Worm (Caenorhabditis elegans) whole organism, L4 larva: ENCODE results near the gene Y41G9A.6.

Experiments used
- D1046.2 ChIP-seq: fragments of 200-800 bp; sonication (Bioruptor generic); IDR thresholded peaks from 2 replicates; pipeline ENCODE4 v1.3.6; 2022; ENCODE audit warnings: missing genetic modification characterization, missing compliant biosample characterization
- F37D6.2 ChIP-seq: sonication (generic microtip); optimal IDR thresholded peaks from 2 replicates; lab custom pipeline; 2016; ENCODE audit warnings: mild to moderate bottlenecking, missing genetic modification characterization, missing compliant biosample characterization
- R02D3.7 ChIP-seq: fragments of 150-350 bp; sonication (generic microtip); optimal IDR thresholded peaks from 3 replicates; lab custom pipeline; 2014; ENCODE audit warnings: missing biosample characterization, missing genetic modification characterization
- T26A8.4 ChIP-seq: fragments of 200-800 bp; sonication (Bioruptor generic); IDR thresholded peaks from 2 replicates; pipeline ENCODE4 v1.3.6; 2022; ENCODE audit warnings: missing genetic modification characterization, missing compliant biosample characterization
- Y105C5A.15 ChIP-seq: fragments of 200-800 bp; sonication (Bioruptor generic); IDR thresholded peaks from 2 replicates; pipeline ENCODE4 v1.3.6; 2022; ENCODE audit warnings: missing genetic modification characterization, missing compliant biosample characterization
- Y75B8A.6 ChIP-seq: fragments of 200-800 bp; sonication (Bioruptor generic); IDR thresholded peaks from 2 replicates; pipeline ENCODE4 v1.3.6; 2022; ENCODE audit warnings: missing genetic modification reagents, missing genetic modification characterization, missing compliant biosample characterization
- ZK546.5 ChIP-seq, 2 experiments: sonication (generic microtip); optimal IDR thresholded peaks; 2 replicates each; lab custom pipeline; 2017; ENCODE audit warnings: missing biosample characterization in 2 of 2, missing genetic modification characterization in 2 of 2
- aha-1 ChIP-seq: fragments of 150-350 bp; peaks from one replicate; lab custom pipeline; 2014; ENCODE audit warnings: missing biosample characterization, missing genetic modification characterization
- aly-2 ChIP-seq: sonication (generic microtip); optimal IDR thresholded peaks from 2 replicates; lab custom pipeline; 2018; ENCODE audit warnings: missing biosample characterization, missing genetic modification characterization
- ama-1 ChIP-seq: fragments of 150-350 bp; optimal IDR thresholded peaks from 2 replicates; lab custom pipeline; 2014; ENCODE audit warnings: inconsistent platforms, mixed read lengths
- ceh-20 ChIP-seq: fragments of 200-800 bp; sonication (Bioruptor generic); IDR thresholded peaks from 2 replicates; pipeline ENCODE4 v1.3.6; 2022; ENCODE audit warnings: missing genetic modification reagents, missing genetic modification characterization, missing compliant biosample characterization
- ceh-28 ChIP-seq: fragments of 150-350 bp; optimal IDR thresholded peaks from 2 replicates; lab custom pipeline; 2014; ENCODE audit warnings: missing biosample characterization, missing genetic modification reagents, missing genetic modification characterization
- ces-1 ChIP-seq: fragments of 150-350 bp; sonication (generic microtip); optimal IDR thresholded peaks from 4 replicates; lab custom pipeline; 2014; ENCODE audit warnings: missing biosample characterization, missing genetic modification reagents, missing genetic modification characterization
- ctbp-1 ChIP-seq: fragments of 200-800 bp; sonication (Bioruptor generic); IDR thresholded peaks from 2 replicates; pipeline ENCODE4 v1.3.6; 2022; ENCODE audit warnings: missing genetic modification reagents, missing genetic modification characterization, missing compliant biosample characterization
- daf-16 ChIP-seq, 3 experiments: sonication (generic microtip); optimal IDR thresholded peaks; 2 replicates each; lab custom pipeline; 2016 to 2017; ENCODE audit warnings: missing genetic modification characterization in 3 of 3, missing genetic modification reagents in 3 of 3, mild to moderate bottlenecking in 2 of 3, missing compliant biosample characterization in 2 of 3, missing biosample characterization in 1 of 3, moderate library complexity in 1 of 3
- daf-19 ChIP-seq: fragments of 200-800 bp; sonication (Bioruptor generic); conservative IDR thresholded peaks from 2 replicates; pipeline ENCODE4 v1.3.6; 2022; ENCODE audit warnings: missing genetic modification characterization, missing compliant biosample characterization
- dmd-9 ChIP-seq: fragments of 200-800 bp; sonication (Bioruptor generic); IDR thresholded peaks from 2 replicates; pipeline ENCODE4 v1.3.6; 2022; ENCODE audit warnings: missing genetic modification reagents, missing genetic modification characterization, missing compliant biosample characterization
- dpl-1 ChIP-seq: fragments of 150-350 bp; optimal IDR thresholded peaks from 2 replicates; lab custom pipeline; 2014; ENCODE audit warnings: missing biosample characterization, missing genetic modification reagents, missing genetic modification characterization
- duxl-1 ChIP-seq: sonication (generic microtip); optimal IDR thresholded peaks from 2 replicates; lab custom pipeline; 2016; ENCODE audit warnings: mild to moderate bottlenecking, missing genetic modification characterization, moderate library complexity, missing compliant biosample characterization; ENCODE audit not compliant: poor library complexity
- dve-1 ChIP-seq: sonication (generic microtip); optimal IDR thresholded peaks from 2 replicates; lab custom pipeline; 2017; ENCODE audit warnings: antibody characterized with exemption, mild to moderate bottlenecking, missing genetic modification characterization, missing compliant biosample characterization; ENCODE audit not compliant: insufficient read depth
- egl-43 ChIP-seq: fragments of 200-800 bp; sonication (Bioruptor generic); IDR thresholded peaks from 2 replicates; pipeline ENCODE4 v1.3.6; 2022; ENCODE audit warnings: missing genetic modification reagents, missing genetic modification characterization, missing compliant biosample characterization
- fkh-10 ChIP-seq: fragments of 150-350 bp; optimal IDR thresholded peaks from 2 replicates; lab custom pipeline; 2014; ENCODE audit warnings: missing biosample characterization, missing genetic modification reagents, missing genetic modification characterization
- hif-1 ChIP-seq, 2 experiments: sonication (generic microtip); optimal IDR thresholded peaks; 2 replicates each; lab custom pipeline; 2016 to 2017; ENCODE audit warnings: missing compliant biosample characterization in 2 of 2, missing genetic modification characterization in 2 of 2, missing genetic modification reagents in 2 of 2, missing genotype in 2 of 2, mild to moderate bottlenecking in 1 of 2
- hlh-11 ChIP-seq: fragments of 200-800 bp; sonication (Bioruptor generic); optimal IDR thresholded peaks from 2 replicates; lab custom pipeline; 2018; ENCODE audit warnings: mild to moderate bottlenecking, missing genetic modification characterization, missing compliant biosample characterization
- lin-13 ChIP-seq: fragments of 150-350 bp; optimal IDR thresholded peaks from 2 replicates; lab custom pipeline; 2014; ENCODE audit warnings: missing biosample characterization, missing genetic modification reagents, missing genetic modification characterization
- lin-29 ChIP-seq: fragments of 200-800 bp; sonication (Bioruptor generic); IDR thresholded peaks from 2 replicates; pipeline ENCODE4 v1.3.6; 2022; ENCODE audit warnings: missing genetic modification reagents, missing genetic modification characterization, missing compliant biosample characterization
- lir-3 ChIP-seq: sonication (generic microtip); optimal IDR thresholded peaks from 2 replicates; lab custom pipeline; 2016; ENCODE audit warnings: mild to moderate bottlenecking, missing genetic modification characterization, missing compliant biosample characterization
- madf-9 ChIP-seq: fragments of 200-800 bp; sonication (Bioruptor generic); conservative IDR thresholded peaks from 2 replicates; pipeline ENCODE4 v1.3.6; 2022; ENCODE audit warnings: missing genetic modification reagents, missing genetic modification characterization, missing compliant biosample characterization
- mdt-29 ChIP-seq: fragments of 200-800 bp; sonication (Bioruptor generic); IDR thresholded peaks from 2 replicates; pipeline ENCODE4 v1.3.6; 2022; ENCODE audit warnings: missing genetic modification reagents, missing genetic modification characterization, missing compliant biosample characterization
- mxl-2 ChIP-seq: fragments of 200-800 bp; sonication (Bioruptor generic); conservative IDR thresholded peaks from 2 replicates; pipeline ENCODE4 v1.3.6; 2022; ENCODE audit warnings: missing genetic modification reagents, missing genetic modification characterization, missing compliant biosample characterization
- mxl-3 ChIP-seq: fragments of 200-800 bp; sonication (Bioruptor generic); optimal IDR thresholded peaks from 2 replicates; lab custom pipeline; 2018; ENCODE audit warnings: mild to moderate bottlenecking, missing genetic modification characterization, missing compliant biosample characterization
- nhr-10 ChIP-seq: fragments of 150-350 bp; optimal IDR thresholded peaks from 2 replicates; lab custom pipeline; 2014; ENCODE audit warnings: missing biosample characterization, missing genetic modification characterization
- nhr-102 ChIP-seq: sonication (generic microtip); optimal IDR thresholded peaks from 2 replicates; lab custom pipeline; 2016; ENCODE audit warnings: mild to moderate bottlenecking, missing genetic modification characterization, moderate library complexity, missing compliant biosample characterization
- nhr-11 ChIP-seq: fragments of 150-350 bp; optimal IDR thresholded peaks from 2 replicates; lab custom pipeline; 2014; ENCODE audit warnings: missing biosample characterization, missing genetic modification characterization
- nhr-111 ChIP-seq: fragments of 200-800 bp; sonication (Bioruptor generic); optimal IDR thresholded peaks from 2 replicates; lab custom pipeline; 2018; ENCODE audit warnings: mild to moderate bottlenecking, missing genetic modification characterization, missing compliant biosample characterization
- nhr-25 ChIP-seq: sonication (generic microtip); optimal IDR thresholded peaks from 2 replicates; lab custom pipeline; 2017; ENCODE audit warnings: missing genetic modification characterization, mild to moderate bottlenecking, missing compliant biosample characterization, antibody characterized with exemption, moderate library complexity, borderline replicate concordance; ENCODE audit not compliant: insufficient read depth
- nhr-42 ChIP-seq: fragments of 200-800 bp; sonication (Bioruptor generic); IDR thresholded peaks from 2 replicates; pipeline ENCODE4 v1.3.6; 2022; ENCODE audit warnings: missing genetic modification characterization, missing compliant biosample characterization
- nhr-6 ChIP-seq: fragments of 150-350 bp; optimal IDR thresholded peaks from 2 replicates; lab custom pipeline; 2014; ENCODE audit warnings: missing biosample characterization, missing genetic modification characterization
- nhr-76 ChIP-seq: fragments of 150-350 bp; optimal IDR thresholded peaks from 2 replicates; lab custom pipeline; 2014; ENCODE audit warnings: missing biosample characterization, missing genetic modification characterization
- saeg-2 ChIP-seq: fragments of 200-800 bp; sonication (Bioruptor generic); IDR thresholded peaks from 2 replicates; pipeline ENCODE4 v1.3.6; 2022; ENCODE audit warnings: missing genetic modification reagents, missing genetic modification characterization, missing compliant biosample characterization
- sdz-12 ChIP-seq: fragments of 200-800 bp; sonication (Bioruptor generic); optimal IDR thresholded peaks from 2 replicates; lab custom pipeline; 2018; ENCODE audit warnings: mild to moderate bottlenecking, missing genetic modification characterization, missing compliant biosample characterization
- snpc-1.2 ChIP-seq: fragments of 200-800 bp; sonication (Bioruptor generic); IDR thresholded peaks from 2 replicates; pipeline ENCODE4 v1.3.6; 2022; ENCODE audit warnings: missing genetic modification reagents, missing genetic modification characterization, missing compliant biosample characterization
- snpc-4 ChIP-seq: fragments of 150-350 bp; optimal IDR thresholded peaks from 2 replicates; lab custom pipeline; 2014; ENCODE audit warnings: missing biosample characterization, missing genetic modification characterization
- spr-1 ChIP-seq: sonication (generic microtip); optimal IDR thresholded peaks from 2 replicates; lab custom pipeline; 2016; ENCODE audit warnings: mild to moderate bottlenecking, missing genetic modification characterization, missing compliant biosample characterization
- spr-3 ChIP-seq: fragments of 200-800 bp; sonication (Bioruptor generic); optimal IDR thresholded peaks from 2 replicates; lab custom pipeline; 2018; ENCODE audit warnings: mild to moderate bottlenecking, missing genetic modification characterization, missing compliant biosample characterization
- tra-1 ChIP-seq: fragments of 200-800 bp; sonication (Bioruptor generic); IDR thresholded peaks from 2 replicates; pipeline ENCODE4 v1.3.6; 2022; ENCODE audit warnings: missing genetic modification reagents, missing genetic modification characterization, missing compliant biosample characterization
- unc-130 ChIP-seq: sonication (generic microtip); optimal IDR thresholded peaks from 2 replicates; lab custom pipeline; 2016; ENCODE audit warnings: missing genetic modification reagents, missing genetic modification characterization, missing compliant biosample characterization
- zag-1 ChIP-seq: fragments of 150-350 bp; optimal IDR thresholded peaks from 2 replicates; lab custom pipeline; 2014; ENCODE audit warnings: missing biosample characterization, missing genetic modification characterization
- zfp-2 ChIP-seq: sonication (generic microtip); optimal IDR thresholded peaks from 2 replicates; lab custom pipeline; 2016; ENCODE audit warnings: mild to moderate bottlenecking, missing genetic modification characterization, missing compliant biosample characterization
- zip-11 ChIP-seq: fragments of 200-800 bp; sonication (Bioruptor generic); IDR thresholded peaks from 2 replicates; pipeline ENCODE4 v1.3.6; 2022; ENCODE audit warnings: missing genetic modification characterization, missing compliant biosample characterization
- ztf-11 ChIP-seq: fragments of 150-350 bp; optimal IDR thresholded peaks from 2 replicates; lab custom pipeline; 2014; ENCODE audit warnings: missing biosample characterization, missing genetic modification characterization

The Y41G9A.6 gene

ce11 chrX:3035972-3036379, 32.4 kb upstream of the Y41G9A.6 start (continued):
- TF ChIP-seq snpc-4 (no peak), dve-1 (tag; lab: Kevin White, UChicago) (peak; percentile 82), nhr-6 (tag; lab: Kevin White, UChicago) (peak; percentile 91), nhr-111 (peak; percentile 94), nhr-25 (peak; percentile 63), nhr-42 (GFP tag; lab: Robert Waterston, UW) (peak; percentile 93), daf-19 (GFP tag; lab: Robert Waterston, UW) (peak; percentile 98), ztf-11 (no peak), ctbp-1 (peak; percentile 98), fkh-10 (GFP tag; lab: Kevin White, UChicago) (peak; percentile 86), Y105C5A.15 (peak; percentile 99), lin-29 (GFP tag; lab: Robert Waterston, UW) (peak; percentile 93), spr-1 (peak; percentile 94), hlh-11 (peak; percentile 90), dpl-1 (GFP tag; lab: Kevin White, UChicago) (peak; percentile 51), ama-1 (no peak), R02D3.7 (tag; lab: Kevin White, UChicago) (peak; percentile 29), Y75B8A.6 (GFP tag; lab: Robert Waterston, UW) (peak; percentile 97), egl-43 (GFP tag; lab: Robert Waterston, UW) (peak; percentile 99), mdt-29 (GFP tag; lab: Robert Waterston, UW) (peak; percentile 97), daf-16 (GFP tag; optimal IDR thresholded peaks at IDR 0.05; lab: Kevin White, UChicago) (peak; percentile 84 to 96), daf-16 (tag; optimal IDR thresholded peaks at IDR 0.05; lab: Kevin White, UChicago) (peak; percentile 85), lir-3 (tag; lab: Kevin White, UChicago) (peak; percentile 89), ZK546.5 (tag; optimal IDR thresholded peaks at IDR 0.05; lab: Kevin White, UChicago) (no peak), ceh-20 (GFP tag; lab: Robert Waterston, UW) (peak; percentile 96), aly-2 (no peak), ces-1 (GFP tag; lab: Kevin White, UChicago) (peak; percentile 86), hif-1 (tag; optimal IDR thresholded peaks at IDR 0.05; lab: Kevin White, UChicago) (peak; percentile 75 to 87), nhr-11 (tag; lab: Kevin White, UChicago) (peak; percentile 89), madf-9 (GFP tag; lab: Robert Waterston, UW) (peak; percentile 97), D1046.2 (GFP tag; lab: Robert Waterston, UW) (peak; percentile 96), zag-1 (tag; lab: Kevin White, UChicago) (peak; percentile 78), saeg-2 (peak; percentile 95), duxl-1 (tag; lab: Kevin White, UChicago) (peak; percentile 93), zip-11 (peak; percentile 91), sdz-12 (GFP tag; lab: Kevin White, UChicago) (peak; percentile 99), nhr-102 (tag; lab: Kevin White, UChicago) (peak; percentile 95), mxl-2 (GFP tag; lab: Robert Waterston, UW) (peak; percentile 90), snpc-1.2 (peak; percentile 96), mxl-3 (GFP tag; lab: Kevin White, UChicago) (peak; percentile 71), F37D6.2 (peak; percentile 94), aha-1 (peak; percentile 100), dmd-9 (GFP tag; lab: Robert Waterston, UW) (peak; percentile 96), lin-13 (GFP tag; lab: Kevin White, UChicago) (peak; percentile 83), T26A8.4 (GFP tag; lab: Robert Waterston, UW) (peak; percentile 97), ceh-28 (tag; lab: Kevin White, UChicago) (no peak), spr-3 (GFP tag; lab: Kevin White, UChicago) (peak; percentile 93), nhr-76 (no peak), unc-130 (peak; percentile 71), zfp-2 (tag; lab: Kevin White, UChicago) (peak; percentile 78), tra-1 (peak; percentile 99), nhr-10 (tag; lab: Kevin White, UChicago) (peak; percentile 81)
